Worm (Caenorhabditis elegans): ENCODE results near the gene asb-2.

Gene asb-2

ce11 chrX:4469297-4469816 lies at the start of gene asb-2:
Gene asb-2 (plus strand): TSS chrX:4469766.
- TF ChIP-seq zag-1 (tag; optimal IDR thresholded peaks at IDR 0.05): no peak
- peak; percentile 86 for TF ChIP-seq nhr-19 (GFP tag; conservative IDR thresholded peaks at IDR 0.05)
- peak; percentile 64 for TF ChIP-seq C04F5.9 (tag; optimal IDR thresholded peaks at IDR 0.05)
- peak; percentile 59 for TF ChIP-seq irx-1 (tag; optimal IDR thresholded peaks at IDR 0.05)
- TF ChIP-seq nhr-237 (tag; optimal IDR thresholded peaks at IDR 0.05): peak; percentile 48
- TF ChIP-seq nhr-11 (tag; optimal IDR thresholded peaks at IDR 0.05): peak; percentile 67
- no peak for TF ChIP-seq aha-1 (tag; optimal IDR thresholded peaks at IDR 0.05)
- TF ChIP-seq grh-1 (GFP tag; IDR thresholded peaks at IDR 0.05): peak; percentile 70
- TF ChIP-seq F16B12.6 (tag; optimal IDR thresholded peaks at IDR 0.05): peak; percentile 56
- TF ChIP-seq nhr-28 (tag; optimal IDR thresholded peaks at IDR 0.05): no peak
- no peak for TF ChIP-seq tlp-1 (tag; optimal IDR thresholded peaks at IDR 0.05)
- no peak for TF ChIP-seq unc-98 (GFP tag; IDR thresholded peaks at IDR 0.05)
- peak; percentile 88 for TF ChIP-seq unc-130 (tag; optimal IDR thresholded peaks at IDR 0.05)
- TF ChIP-seq nhr-84 (tag; optimal IDR thresholded peaks at IDR 0.05): no peak
- TF ChIP-seq nhr-71 (tag; optimal IDR thresholded peaks at IDR 0.05): peak; percentile 93
- TF ChIP-seq dsc-1 (tag; optimal IDR thresholded peaks at IDR 0.05): peak; percentile 79
- peak; percentile 22 for TF ChIP-seq vab-15 (tag; optimal IDR thresholded peaks at IDR 0.05)
- TF ChIP-seq lin-13 (GFP tag; optimal IDR thresholded peaks at IDR 0.05): peak; percentile 90
- TF ChIP-seq sptf-1 (tag; optimal IDR thresholded peaks at IDR 0.05): no peak
- peak; percentile 69 to 79 (median 78) for TF ChIP-seq dpl-1 (GFP tag; optimal IDR thresholded peaks at IDR 0.05)
- TF ChIP-seq snu-23 (GFP tag; optimal IDR thresholded peaks at IDR 0.05): peak; percentile 94
- no peak for TF ChIP-seq ces-1 (GFP tag; optimal IDR thresholded peaks at IDR 0.05)
- peak; percentile 23 for TF ChIP-seq lin-39 (tag; optimal IDR thresholded peaks at IDR 0.05)
- peak; percentile 71 for TF ChIP-seq snpc-4 (tag; optimal IDR thresholded peaks at IDR 0.05)
- TF ChIP-seq C16A3.4 (tag; optimal IDR thresholded peaks at IDR 0.05): peak; percentile 89
- TF ChIP-seq ztf-4 (tag; optimal IDR thresholded peaks at IDR 0.05): peak; percentile 64
- no peak for TF ChIP-seq fkh-4 (tag; optimal IDR thresholded peaks at IDR 0.05; ENCODE audit: borderline replicate concordance)
- peak; percentile 32 for TF ChIP-seq elt-2 (tag; optimal IDR thresholded peaks at IDR 0.05)
- peak; percentile 86 for TF ChIP-seq tbx-2 (tag; optimal IDR thresholded peaks at IDR 0.05)
- peak; percentile 66 for TF ChIP-seq unc-86 (tag; optimal IDR thresholded peaks at IDR 0.05)
- TF ChIP-seq ceh-88 (GFP tag; IDR thresholded peaks at IDR 0.05): peak; percentile 35; the same call in 1 of the 2 replicates
- TF ChIP-seq ets-5 (GFP tag; IDR thresholded peaks at IDR 0.05): no peak
- TF ChIP-seq zip-4 (GFP tag; optimal IDR thresholded peaks at IDR 0.05): no peak
- TF ChIP-seq ama-1 (optimal IDR thresholded peaks at IDR 0.05): peak; percentile 40
- peak; percentile 2 for TF ChIP-seq ceh-90 (tag; optimal IDR thresholded peaks at IDR 0.05)
- TF ChIP-seq fkh-10 (GFP tag; optimal IDR thresholded peaks at IDR 0.05): no peak
- no peak for TF ChIP-seq mab-9 (GFP tag; IDR thresholded peaks at IDR 0.05)
- TF ChIP-seq isw-1 (GFP tag; IDR thresholded peaks at IDR 0.05): peak; percentile 55
- TF ChIP-seq blmp-1 (tag; optimal IDR thresholded peaks at IDR 0.05): no peak
- peak; percentile 89 for TF ChIP-seq swsn-7 (tag; optimal IDR thresholded peaks at IDR 0.05)
- peak; percentile 80 for TF ChIP-seq fkh-8 (tag; optimal IDR thresholded peaks at IDR 0.05)
- TF ChIP-seq skn-1 (tag; optimal IDR thresholded peaks at IDR 0.05): peak; percentile 94
- peak; percentile 97 for TF ChIP-seq xbp-1 (tag; optimal IDR thresholded peaks at IDR 0.05)
- peak; percentile 79 to 92 for TF ChIP-seq lin-35 (GFP tag; optimal IDR thresholded peaks at IDR 0.05)
- TF ChIP-seq nhr-77 (tag; optimal IDR thresholded peaks at IDR 0.05): peak; percentile 80
- TF ChIP-seq jun-1 (tag; optimal IDR thresholded peaks at IDR 0.05): peak; percentile 79
- TF ChIP-seq pax-3 (tag; optimal IDR thresholded peaks at IDR 0.05): peak; percentile 39
- peak; percentile 91 for TF ChIP-seq rnt-1 (tag; optimal IDR thresholded peaks at IDR 0.05)
- TF ChIP-seq efl-1 (optimal IDR thresholded peaks at IDR 0.05): peak; percentile 79 to 90
- peak; percentile 71 to 93 for TF ChIP-seq efl-1 (GFP tag; optimal IDR thresholded peaks at IDR 0.05 in 1 of 2)
- no peak for TF ChIP-seq nhr-76 (tag; optimal IDR thresholded peaks at IDR 0.05)
- TF ChIP-seq lir-3 (tag; optimal IDR thresholded peaks at IDR 0.05; ENCODE audit: poor library complexity): peak; percentile 64
- no peak for TF ChIP-seq hlh-17 (GFP tag; optimal IDR thresholded peaks at IDR 0.05; ENCODE audit: borderline replicate concordance)
- TF ChIP-seq sox-4 (tag; optimal IDR thresholded peaks at IDR 0.05): no peak

All from whole organism, L1 larva.